Worm (Caenorhabditis elegans): Measurements from ENCODE around the gene Y25C1A.14.

DNA sequence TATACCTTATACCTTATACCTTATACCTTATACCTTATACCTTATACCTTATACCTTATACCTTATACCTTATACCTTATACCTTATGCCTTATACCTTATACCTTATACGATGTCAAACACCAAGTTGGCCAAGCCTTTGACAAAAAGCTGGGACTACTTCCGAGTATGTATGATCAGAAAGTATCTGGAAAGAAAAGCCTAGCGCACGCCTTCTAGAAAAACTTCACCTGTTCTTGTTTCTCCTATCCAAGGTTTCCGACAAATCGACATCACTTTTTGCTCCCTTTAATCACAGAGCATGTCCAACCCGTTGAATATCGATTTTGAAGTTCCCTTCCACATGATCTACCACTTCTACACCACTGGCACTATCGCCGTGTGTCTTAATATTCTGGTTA lies 48.4 kb downstream of the Y25C1A.14 start, which contains the start of gene sri-28:
- no peak for TF ChIP-seq ama-1 (optimal IDR thresholded peaks at IDR 0.05)
- TF ChIP-seq flt-1 (GFP tag; IDR thresholded peaks at IDR 0.05) = no peak
- no peak for TF ChIP-seq hmbx-1 (tag; optimal IDR thresholded peaks at IDR 0.05)
- no peak for TF ChIP-seq tra-4 (tag; optimal IDR thresholded peaks at IDR 0.05)
- no peak for TF ChIP-seq F13C5.2 (tag; optimal IDR thresholded peaks at IDR 0.05)
- TF ChIP-seq tbx-37 (GFP tag; conservative IDR thresholded peaks at IDR 0.05) = no peak
- TF ChIP-seq sea-1 (GFP tag; conservative IDR thresholded peaks at IDR 0.05) = no peak
- TF ChIP-seq hmg-4 (GFP tag; optimal IDR thresholded peaks at IDR 0.05) = no peak
- no peak for TF ChIP-seq ceh-13 (GFP tag; optimal IDR thresholded peaks at IDR 0.05)
- TF ChIP-seq ceh-36 (tag; optimal IDR thresholded peaks at IDR 0.05) = no peak
- no peak for TF ChIP-seq pes-1 (GFP tag; IDR thresholded peaks at IDR 0.05)
- no peak for TF ChIP-seq aly-1 (tag; optimal IDR thresholded peaks at IDR 0.05)
- TF ChIP-seq scrt-1 (GFP tag; IDR thresholded peaks at IDR 0.05) = no peak
- no peak for TF ChIP-seq B0310.2 (tag; optimal IDR thresholded peaks at IDR 0.05)
